Worm (Caenorhabditis elegans): ENCODE measurements around the gene cdk-11.2.

The cdk-11.2 gene

DNA sequence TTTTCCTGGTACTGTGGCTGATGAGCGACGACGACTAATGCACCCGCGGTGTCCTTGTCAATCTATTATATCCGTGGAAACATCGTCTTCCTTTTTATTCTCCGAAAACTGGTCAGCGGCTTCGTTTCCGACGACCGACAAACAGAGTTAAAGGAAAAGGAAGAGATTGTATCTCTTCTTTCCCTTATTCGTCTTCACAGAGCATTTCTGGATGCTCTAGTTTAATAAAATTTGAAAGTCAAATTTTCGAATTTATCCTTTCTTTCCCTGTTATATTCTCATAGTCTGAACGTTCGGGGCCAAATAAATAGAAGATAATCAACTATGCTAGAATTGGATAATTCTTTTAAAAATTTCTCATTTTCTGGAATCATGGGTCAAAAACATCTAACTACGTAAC, 26.8 kb downstream of the cdk-11.2 start:
- TF ChIP-seq mdt-29 (GFP tag; IDR thresholded peaks at IDR 0.05) (no peak), pqm-1 (tag; optimal IDR thresholded peaks at IDR 0.05) (no peak), fkh-10 (GFP tag; optimal IDR thresholded peaks at IDR 0.05) (no peak), T26A8.4 (GFP tag; IDR thresholded peaks at IDR 0.05) (no peak), saeg-2 (GFP tag; IDR thresholded peaks at IDR 0.05) (no peak), hlh-30 (tag; optimal IDR thresholded peaks at IDR 0.05; ENCODE audit: insufficient read depth) (no peak), egl-43 (GFP tag; IDR thresholded peaks at IDR 0.05) (no peak), aha-1 (tag) (peak; percentile 82)

DNA sequence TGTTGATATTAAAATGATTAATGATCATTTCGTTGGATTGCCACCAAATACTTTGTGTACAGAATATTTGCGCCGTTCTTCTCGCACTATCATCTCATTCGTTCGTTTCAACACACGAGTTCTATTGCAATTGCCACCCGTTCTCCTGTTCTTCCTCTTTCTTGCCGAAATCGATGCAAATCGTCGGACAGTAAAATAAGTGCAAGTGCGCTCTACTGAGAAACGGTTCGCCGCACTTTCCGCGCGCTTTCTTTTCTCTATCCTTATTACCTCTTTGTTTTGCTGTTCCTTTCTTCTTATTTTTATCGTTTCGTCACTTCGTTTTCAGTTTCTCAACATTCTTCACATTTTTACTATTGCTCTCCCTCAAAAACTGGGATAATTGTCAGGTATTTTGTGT, 28.4 kb downstream of the cdk-11.2 start:
- TF ChIP-seq nhr-6 (tag; optimal IDR thresholded peaks at IDR 0.05): no peak
- TF ChIP-seq mes-2 (tag; optimal IDR thresholded peaks at IDR 0.05; ENCODE audit: poor library complexity, severe bottlenecking): no peak
- TF ChIP-seq ctbp-1 (GFP tag; IDR thresholded peaks at IDR 0.05): no peak
- no peak for TF ChIP-seq mep-1 (tag; optimal IDR thresholded peaks at IDR 0.05)
- TF ChIP-seq sdz-12 (GFP tag; optimal IDR thresholded peaks at IDR 0.05): no peak
- no peak for TF ChIP-seq daf-8 (GFP tag; IDR thresholded peaks at IDR 0.05)
- no peak for TF ChIP-seq pha-4 (GFP tag; IDR thresholded peaks at IDR 0.05)
- TF ChIP-seq pha-4 (tag; optimal IDR thresholded peaks at IDR 0.05): no peak
- TF ChIP-seq spr-3 (GFP tag; optimal IDR thresholded peaks at IDR 0.05): no peak
- TF ChIP-seq pqm-1 (tag; optimal IDR thresholded peaks at IDR 0.05): no peak
- no peak for TF ChIP-seq snpc-1.2 (GFP tag; IDR thresholded peaks at IDR 0.05)
- no peak for TF ChIP-seq attf-4 (tag; optimal IDR thresholded peaks at IDR 0.05)
- no peak for TF ChIP-seq ceh-20 (GFP tag; IDR thresholded peaks at IDR 0.05)
- peak; percentile 9 for TF ChIP-seq rbr-2 (tag; optimal IDR thresholded peaks at IDR 0.05)
- peak; percentile 57 for TF ChIP-seq hlh-30 (tag; optimal IDR thresholded peaks at IDR 0.05; ENCODE audit: insufficient read depth)
- no peak for TF ChIP-seq mxl-2 (GFP tag; conservative IDR thresholded peaks at IDR 0.05)
- TF ChIP-seq F37D6.2 (tag; optimal IDR thresholded peaks at IDR 0.05): no peak
- TF ChIP-seq R02D3.7 (tag; optimal IDR thresholded peaks at IDR 0.05): no peak
- TF ChIP-seq madf-9 (GFP tag; conservative IDR thresholded peaks at IDR 0.05): peak; percentile 49; the same call in 1 of the 2 replicates
- no peak for TF ChIP-seq zfp-2 (tag; optimal IDR thresholded peaks at IDR 0.05)
- no peak for TF ChIP-seq spr-1 (tag; optimal IDR thresholded peaks at IDR 0.05)
- TF ChIP-seq Y75B8A.6 (GFP tag; IDR thresholded peaks at IDR 0.05): no peak
- TF ChIP-seq hlh-11 (tag; optimal IDR thresholded peaks at IDR 0.05): no peak
- no peak for TF ChIP-seq tag-97 (GFP tag; IDR thresholded peaks at IDR 0.05)
- no peak for TF ChIP-seq daf-16 (GFP tag; optimal IDR thresholded peaks at IDR 0.05)
- TF ChIP-seq daf-16 (tag; optimal IDR thresholded peaks at IDR 0.05): no peak
- TF ChIP-seq lin-15B (tag; optimal IDR thresholded peaks at IDR 0.05): no peak
- no peak for TF ChIP-seq dmd-9 (GFP tag; IDR thresholded peaks at IDR 0.05)
- no peak for TF ChIP-seq nhr-76 (tag; optimal IDR thresholded peaks at IDR 0.05)
- no peak for TF ChIP-seq dmd-8 (GFP tag; IDR thresholded peaks at IDR 0.05)
- no peak for TF ChIP-seq ceh-62 (tag; optimal IDR thresholded peaks at IDR 0.05)
- no peak for TF ChIP-seq ces-1 (GFP tag; optimal IDR thresholded peaks at IDR 0.05)
- no peak for TF ChIP-seq aly-2 (tag; optimal IDR thresholded peaks at IDR 0.05)
- TF ChIP-seq Y48G9A.11 (GFP tag; IDR thresholded peaks at IDR 0.05): no peak
- TF ChIP-seq aha-1 (tag): peak; percentile 17
- TF ChIP-seq fos-1 (tag; optimal IDR thresholded peaks at IDR 0.05): no peak
- no peak for TF ChIP-seq T26A8.4 (GFP tag; IDR thresholded peaks at IDR 0.05)
- TF ChIP-seq set-16 (GFP tag; IDR thresholded peaks at IDR 0.05): no peak
- no peak for TF ChIP-seq unc-62 (GFP tag; optimal IDR thresholded peaks at IDR 0.05 in 1 of 2)
- TF ChIP-seq unc-62 (tag; optimal IDR thresholded peaks at IDR 0.05): no peak
- TF ChIP-seq duxl-1 (tag; optimal IDR thresholded peaks at IDR 0.05; ENCODE audit: poor library complexity): no peak
- no peak for TF ChIP-seq cey-2 (tag; optimal IDR thresholded peaks at IDR 0.05; ENCODE audit: borderline replicate concordance, insufficient read depth)
- TF ChIP-seq zfp-3 (GFP tag; conservative IDR thresholded peaks at IDR 0.05): no peak
- peak; percentile 8 for TF ChIP-seq lin-13 (GFP tag; optimal IDR thresholded peaks at IDR 0.05)
- TF ChIP-seq mdl-1 (tag; optimal IDR thresholded peaks at IDR 0.05): peak in 1 of 2 experiments; percentile 54
- TF ChIP-seq arid-1 (GFP tag; conservative IDR thresholded peaks at IDR 0.05): no peak
- TF ChIP-seq egl-27 (tag; optimal IDR thresholded peaks at IDR 0.05): no peak

Measured in whole organism, L4 larva.